Worm (Caenorhabditis elegans) whole organism, L4/young adult: Measurements from ENCODE around the gene rpt-6.

Experiments used
- W03F9.2 ChIP-seq: fragments of 150-350 bp; optimal IDR thresholded peaks from 2 replicates; lab custom pipeline; 2014; ENCODE audit warnings: missing biosample characterization, missing genetic modification characterization
- him-1 ChIP-seq: sonication (generic microtip); optimal IDR thresholded peaks from 2 replicates; lab custom pipeline; 2016; ENCODE audit warnings: missing genotype, missing genetic modification reagents, missing genetic modification characterization, missing compliant biosample characterization

DNA sequence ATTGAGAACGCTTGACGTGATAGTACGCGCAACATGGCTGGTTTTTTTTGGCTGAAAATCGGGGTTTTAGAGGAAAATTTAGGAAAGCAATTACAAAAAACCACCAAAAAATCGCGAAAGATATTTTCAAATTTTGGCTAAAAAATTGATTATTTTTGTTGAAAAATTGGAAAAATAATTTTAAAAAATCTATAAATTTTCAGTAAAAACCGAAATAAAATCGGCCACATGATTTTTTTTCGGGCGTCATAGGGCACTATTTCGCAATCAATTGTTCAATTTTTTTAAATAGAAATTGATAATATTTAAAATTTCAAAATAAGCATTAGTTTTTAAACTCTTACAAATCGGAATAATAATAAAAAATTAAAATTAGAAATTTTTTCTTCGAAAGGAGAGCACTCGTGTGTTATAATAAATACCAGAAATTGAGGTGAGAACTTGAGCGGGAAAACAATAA is 3.6 kb downstream of the rpt-6 start, which contains the start of gene glrx-5:
- no peak for TF ChIP-seq W03F9.2 (tag; lab: Kevin White, UChicago)
- TF ChIP-seq him-1 = no peak
